Fruit fly (Drosophila melanogaster) whole organism, embryonic: ENCODE data around the gene Cog2.
A peak's percentile ranks its signal among the peaks of the same experiment; 100 is the strongest.

Source experiments
- ATbp ChIP-seq: fragments of 200-800 bp; sonication (Bioruptor generic); optimal IDR thresholded peaks from 2 replicates; lab custom pipeline; 2017; ENCODE audit warnings: missing biosample characterization, mild to moderate bottlenecking, missing genetic modification characterization, missing genetic modification reagents
- B-H1 ChIP-seq: fragments of 200-800 bp; sonication (Bioruptor generic); IDR thresholded peaks from 3 replicates; pipeline ENCODE4 v1.3.6; 2022; ENCODE audit warnings: missing biosample characterization, missing genetic modification characterization
- CG10979 ChIP-seq: fragments of 200-800 bp; sonication (Bioruptor generic); optimal IDR thresholded peaks from 2 replicates; lab custom pipeline; 2018; ENCODE audit warnings: missing biosample characterization, mild to moderate bottlenecking, missing genetic modification characterization, moderate library complexity
- CG11247 ChIP-seq: fragments of 200-800 bp; sonication (Bioruptor generic); IDR thresholded peaks from 2 replicates; pipeline ENCODE4 v1.3.6; 2022; ENCODE audit warnings: missing biosample characterization, missing genetic modification characterization
- CG1233 ChIP-seq: fragments of 200-800 bp; sonication (Bioruptor generic); optimal IDR thresholded peaks from 4 replicates; lab custom pipeline; 2018; ENCODE audit warnings: missing biosample characterization, mild to moderate bottlenecking, missing genetic modification characterization
- CG12659 ChIP-seq: fragments of 200-800 bp; sonication (Bioruptor generic); optimal IDR thresholded peaks from 3 replicates; lab custom pipeline; 2017; ENCODE audit warnings: mild to moderate bottlenecking, missing biosample characterization, missing genetic modification reagents, missing genetic modification characterization
- CG12942 ChIP-seq: fragments of 200-800 bp; sonication (Bioruptor generic); optimal IDR thresholded peaks from 3 replicates; lab custom pipeline; 2016; ENCODE audit warnings: missing biosample characterization, missing genetic modification characterization
- CG13894 ChIP-seq: fragments of 200-800 bp; sonication (Bioruptor generic); optimal IDR thresholded peaks from 3 replicates; lab custom pipeline; 2018; ENCODE audit warnings: missing biosample characterization, mild to moderate bottlenecking, missing genetic modification characterization, moderate library complexity
- CG14441 ChIP-seq: fragments of 200-800 bp; sonication (Bioruptor generic); IDR thresholded peaks from 2 replicates; pipeline ENCODE4 v1.3.6; 2022; ENCODE audit warnings: missing biosample characterization, missing genetic modification characterization
- CG16863 ChIP-seq: fragments of 200-800 bp; sonication (Bioruptor generic); optimal IDR thresholded peaks from 3 replicates; lab custom pipeline; 2016; ENCODE audit warnings: missing biosample characterization, missing genetic modification characterization
- CG2120 ChIP-seq: fragments of 200-800 bp; sonication (Bioruptor generic); optimal IDR thresholded peaks from 3 replicates; lab custom pipeline; 2016; ENCODE audit warnings: missing biosample characterization, missing genetic modification characterization
- CG31441 ChIP-seq: fragments of 200-800 bp; sonication (Bioruptor generic); IDR thresholded peaks from 2 replicates; pipeline ENCODE4 v1.3.6; 2022; ENCODE audit warnings: missing biosample characterization, missing genetic modification characterization
- CG33213 ChIP-seq: fragments of 200-800 bp; sonication (Bioruptor generic); optimal IDR thresholded peaks from 3 replicates; lab custom pipeline; 2016; ENCODE audit warnings: missing biosample characterization, missing genetic modification characterization
- CG42726 ChIP-seq: fragments of 200-800 bp; sonication (Bioruptor generic); IDR thresholded peaks from 2 replicates; pipeline ENCODE4 v1.3.6; 2022; ENCODE audit warnings: missing biosample characterization, missing genetic modification characterization; ENCODE audit not compliant: partially characterized antibody
- CG4404 ChIP-seq: fragments of 200-800 bp; sonication (Bioruptor generic); IDR thresholded peaks from 2 replicates; pipeline ENCODE4 v1.3.6; 2022; ENCODE audit warnings: missing biosample characterization, missing genetic modification characterization
- CG4854 ChIP-seq: fragments of 200-800 bp; sonication (Bioruptor generic); optimal IDR thresholded peaks from 2 replicates; lab custom pipeline; 2016; ENCODE audit warnings: missing biosample characterization, missing genetic modification characterization, inconsistent platforms
- CG8290 ChIP-seq, 3 experiments: fragments of 200-800 bp; sonication (Bioruptor generic); optimal IDR thresholded peaks; 2 replicates each; lab custom pipeline; 2016 to 2019; ENCODE audit warnings: missing biosample characterization in 3 of 3, missing genetic modification characterization in 3 of 3, mild to moderate bottlenecking in 2 of 3, moderate library complexity in 1 of 3
- CG8359 ChIP-seq: fragments of 200-800 bp; sonication (Bioruptor generic); optimal IDR thresholded peaks from 2 replicates; lab custom pipeline; 2017; ENCODE audit warnings: missing biosample characterization, mild to moderate bottlenecking, missing genetic modification characterization, borderline replicate concordance
- CG9876 ChIP-seq: fragments of 200-800 bp; sonication (Bioruptor generic); optimal IDR thresholded peaks from 2 replicates; lab custom pipeline; 2016; ENCODE audit warnings: missing biosample characterization, missing genetic modification characterization
- CTCF ChIP-seq: fragments of 200-800 bp; sonication (Bioruptor generic); optimal IDR thresholded peaks from 2 replicates; lab custom pipeline; 2017; ENCODE audit warnings: missing biosample characterization, mild to moderate bottlenecking, missing genetic modification characterization, moderate library complexity
- Eip74EF ChIP-seq, 2 experiments: fragments of 200-800 bp in 1 of 2; fragments of >200 bp in 1 of 2; sonication (Bioruptor generic) in 1 of 2; optimal IDR thresholded peaks; 2 replicates each; lab custom pipeline; 2017 to 2019; ENCODE audit warnings: missing biosample characterization in 2 of 2, missing genetic modification characterization in 2 of 2, mild to moderate bottlenecking in 1 of 2, moderate library complexity in 1 of 2
- Fer1 ChIP-seq: fragments of 200-800 bp; sonication (Bioruptor generic); optimal IDR thresholded peaks from 2 replicates; lab custom pipeline; 2017; ENCODE audit warnings: missing biosample characterization, mild to moderate bottlenecking, missing genetic modification characterization
- Gsc ChIP-seq: fragments of 200-800 bp; sonication (Bioruptor generic); IDR thresholded peaks from 2 replicates; pipeline ENCODE4 v1.3.6; 2022; ENCODE audit warnings: missing biosample characterization, missing genetic modification characterization
- Gug ChIP-seq: fragments of 200-800 bp; sonication (Bioruptor generic); IDR thresholded peaks from 4 replicates; pipeline ENCODE4 v1.3.6; 2022; ENCODE audit warnings: missing biosample characterization, missing genetic modification characterization
- Lhr ChIP-seq: fragments of 200-800 bp; sonication (Bioruptor generic); optimal IDR thresholded peaks from 3 replicates; lab custom pipeline; 2017; ENCODE audit warnings: mild to moderate bottlenecking, missing biosample characterization, missing genetic modification reagents, missing genetic modification characterization
- Rfx ChIP-seq: fragments of 200-800 bp; sonication (Bioruptor generic); IDR thresholded peaks from 2 replicates; pipeline ENCODE4 v1.3.6; 2022; ENCODE audit warnings: missing biosample characterization, missing genetic modification characterization
- Sry-β ChIP-seq: fragments of 200-800 bp; sonication (Bioruptor generic); optimal IDR thresholded peaks from 2 replicates; lab custom pipeline; 2018; ENCODE audit warnings: missing biosample characterization, mild to moderate bottlenecking, missing genetic modification characterization, moderate library complexity
- bsh ChIP-seq, 2 experiments: fragments of 200-800 bp; sonication (Bioruptor generic); optimal IDR thresholded peaks; 2 replicates each; lab custom pipeline; 2017 to 2018; ENCODE audit warnings: mild to moderate bottlenecking in 2 of 2, missing biosample characterization in 2 of 2, missing genetic modification characterization in 2 of 2, moderate library complexity in 1 of 2
- dysf ChIP-seq: fragments of 200-800 bp; sonication (Bioruptor generic); IDR thresholded peaks from 3 replicates; pipeline ENCODE4 v1.3.6; 2022; ENCODE audit warnings: missing biosample characterization, missing genetic modification characterization
- gsb ChIP-seq: fragments of 200-800 bp; sonication (Bioruptor generic); IDR thresholded peaks from 2 replicates; pipeline ENCODE4 v1.3.6; 2022; ENCODE audit warnings: missing biosample characterization, missing genetic modification characterization
- h ChIP-seq: fragments of >200 bp; optimal IDR thresholded peaks from 2 replicates; lab custom pipeline; 2017
- inv ChIP-seq: fragments of 200-800 bp; sonication (Bioruptor generic); IDR thresholded peaks from 2 replicates; pipeline ENCODE4 v1.3.6; 2022; ENCODE audit warnings: missing biosample characterization, missing genetic modification characterization; ENCODE audit not compliant: partially characterized antibody
- ken ChIP-seq: fragments of 200-800 bp; sonication (Bioruptor generic); IDR thresholded peaks from 3 replicates; pipeline ENCODE4 v1.3.6; 2022; ENCODE audit warnings: missing biosample characterization, missing genetic modification characterization
- lab ChIP-seq: fragments of 200-800 bp; sonication (Bioruptor generic); optimal IDR thresholded peaks from 3 replicates; lab custom pipeline; 2017; ENCODE audit warnings: missing biosample characterization, missing genetic modification characterization, mild to moderate bottlenecking, moderate library complexity, missing genetic modification reagents
- lmd ChIP-seq: fragments of 200-800 bp; sonication (Bioruptor generic); IDR thresholded peaks from 2 replicates; pipeline ENCODE4 v1.3.6; 2022; ENCODE audit warnings: missing biosample characterization, missing genetic modification characterization
- mam ChIP-seq: fragments of 200-800 bp; sonication (Bioruptor generic); optimal IDR thresholded peaks from 3 replicates; lab custom pipeline; 2016; ENCODE audit warnings: missing biosample characterization, missing genetic modification characterization
- onecut ChIP-seq: fragments of 200-800 bp; sonication (Bioruptor generic); IDR thresholded peaks from 2 replicates; pipeline ENCODE4 v1.3.6; 2022; ENCODE audit warnings: missing biosample characterization, missing genetic modification characterization
- pfk ChIP-seq: fragments of 200-800 bp; sonication (Bioruptor generic); optimal IDR thresholded peaks from 2 replicates; lab custom pipeline; 2018; ENCODE audit warnings: missing biosample characterization, mild to moderate bottlenecking, missing genetic modification characterization, moderate library complexity
- schlank ChIP-seq: fragments of 200-800 bp; sonication (Bioruptor generic); optimal IDR thresholded peaks from 2 replicates; lab custom pipeline; 2018; ENCODE audit warnings: missing biosample characterization, mild to moderate bottlenecking, missing genetic modification characterization
- sens-2 ChIP-seq: fragments of 200-800 bp; sonication (Bioruptor generic); IDR thresholded peaks from 2 replicates; pipeline ENCODE4 v1.3.6; 2022; ENCODE audit warnings: missing biosample characterization, missing genetic modification characterization
- slou ChIP-seq: fragments of 200-800 bp; sonication (Bioruptor generic); optimal IDR thresholded peaks from 3 replicates; lab custom pipeline; 2016; ENCODE audit warnings: missing biosample characterization, missing genetic modification characterization
- tgo ChIP-seq: fragments of 200-800 bp; sonication (Bioruptor generic); IDR thresholded peaks from 3 replicates; pipeline ENCODE4 v1.3.6; 2022; ENCODE audit warnings: missing biosample characterization, missing genetic modification characterization
- tup ChIP-seq: fragments of 200-800 bp; sonication (Bioruptor generic); optimal IDR thresholded peaks from 2 replicates; lab custom pipeline; 2016; ENCODE audit warnings: missing biosample characterization, mild to moderate bottlenecking, missing genetic modification characterization, moderate library complexity
- unc-4 ChIP-seq: fragments of 200-800 bp; sonication (Bioruptor generic); IDR thresholded peaks from 2 replicates; pipeline ENCODE4 v1.3.6; 2022; ENCODE audit warnings: missing biosample characterization, missing genetic modification characterization; ENCODE audit not compliant: partially characterized antibody

Gene Cog2

DNA sequence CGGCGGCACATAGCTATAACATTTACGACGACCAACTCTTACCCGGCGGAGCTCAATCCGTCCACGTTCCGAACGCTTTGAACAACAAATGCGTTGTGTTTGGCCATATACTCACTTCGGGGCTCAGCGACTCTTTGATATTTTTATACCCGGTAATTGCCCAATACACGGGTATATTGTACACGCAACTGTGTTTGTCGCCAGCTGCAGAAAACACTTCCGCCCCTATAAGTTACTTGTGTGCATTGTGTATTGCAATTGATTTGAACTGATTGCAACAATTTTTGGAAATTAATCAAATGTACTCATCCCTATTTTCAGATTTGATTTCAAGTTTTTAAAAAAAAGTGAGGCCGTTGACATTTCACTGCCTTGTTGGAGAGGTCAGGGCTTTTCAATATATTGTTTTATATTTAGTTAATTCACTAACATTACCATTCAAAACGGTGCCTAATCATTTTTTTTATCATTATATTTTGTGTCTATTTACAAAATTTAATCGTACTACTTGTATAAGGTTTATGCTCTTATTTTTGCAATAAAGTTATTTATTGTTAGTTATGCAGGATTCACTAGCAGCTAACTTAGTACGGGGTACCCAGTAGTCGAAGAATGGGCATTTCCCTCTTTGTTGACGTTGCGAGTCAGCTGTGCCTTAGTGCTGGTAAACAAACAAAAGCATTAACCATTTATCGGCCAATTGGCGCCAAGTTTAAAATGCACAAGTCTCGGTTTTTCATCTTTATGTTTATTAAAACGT, 18.4 kb downstream of the Cog2 start, which contains the start of gene Nagk (continued):
- TF ChIP-seq ken (GFP tag; lab: Robert Waterston, UW), result peak; percentile 48; the same call in 1 of the 3 replicates
- TF ChIP-seq inv (GFP tag; lab: Robert Waterston, UW), result no peak
- TF ChIP-seq Rfx (GFP tag; lab: Robert Waterston, UW), result peak; percentile 44
- TF ChIP-seq Gug (GFP tag; lab: Robert Waterston, UW), result peak; percentile 59; the same call in 2 of the 4 replicates
- peak; percentile 61 for TF ChIP-seq CG1233 (GFP tag; lab: Kevin White, UChicago)
- TF ChIP-seq CG8359 (GFP tag; lab: Kevin White, UChicago), result no peak
- peak; percentile 52 for TF ChIP-seq CG4854
- TF ChIP-seq CTCF (GFP tag; lab: Kevin White, UChicago), result no peak
- peak; percentile 59 for TF ChIP-seq CG10979
- no peak for TF ChIP-seq sens-2 (GFP tag; lab: Robert Waterston, UW)
- TF ChIP-seq tup, result no peak
- TF ChIP-seq CG12659 (GFP tag; lab: Kevin White, UChicago), result peak; percentile 66
- TF ChIP-seq CG33213, result peak; percentile 29
- peak; percentile 4 for TF ChIP-seq slou
- TF ChIP-seq h (lab: Kevin White, UChicago), result no peak
- no peak for TF ChIP-seq CG4404 (GFP tag; lab: Robert Waterston, UW)
- TF ChIP-seq CG2120 (GFP tag; lab: Kevin White, UChicago), result peak; percentile 69
- peak; percentile 53 for TF ChIP-seq lab
- peak; percentile 34; the same call in 2 of the 3 replicates for TF ChIP-seq dysf (GFP tag; lab: Robert Waterston, UW)
- no peak for TF ChIP-seq ATbp (GFP tag; lab: Kevin White, UChicago)
- no peak for TF ChIP-seq pfk (GFP tag; lab: Kevin White, UChicago)
- peak; percentile 60 for TF ChIP-seq CG16863 (GFP tag; lab: Kevin White, UChicago)
- peak; percentile 12 for TF ChIP-seq CG12942 (GFP tag; lab: Kevin White, UChicago)
- no peak for TF ChIP-seq gsb (GFP tag; lab: Robert Waterston, UW)
- peak; percentile 39 for TF ChIP-seq CG13894 (tag; lab: Kevin White, UChicago)
- TF ChIP-seq onecut (GFP tag; lab: Robert Waterston, UW), result no peak
- no peak for TF ChIP-seq schlank (tag; lab: Kevin White, UChicago)
- peak; percentile 70 for TF ChIP-seq CG31441
- no peak for TF ChIP-seq tgo (GFP tag; lab: Robert Waterston, UW)
- TF ChIP-seq CG8290 (GFP tag; optimal IDR thresholded peaks at IDR 0.05; lab: Kevin White, UChicago), result no peak
- peak in 1 of 2 experiments; percentile 80 for TF ChIP-seq CG8290 (tag; optimal IDR thresholded peaks at IDR 0.05; lab: Kevin White, UChicago)
- peak; percentile 29 for TF ChIP-seq CG14441
- TF ChIP-seq Gsc, result no peak
- peak in 1 of 2 experiments; percentile 79 for TF ChIP-seq Eip74EF (GFP tag; optimal IDR thresholded peaks at IDR 0.05; lab: Kevin White, UChicago)
- TF ChIP-seq Lhr (GFP tag; lab: Kevin White, UChicago), result no peak
- peak; percentile 56; the same call in 1 of the 2 replicates for TF ChIP-seq CG42726
- peak; percentile 37 for TF ChIP-seq Fer1
- peak; percentile 40 for TF ChIP-seq mam
- peak; percentile 24 to 41 for TF ChIP-seq bsh (GFP tag; optimal IDR thresholded peaks at IDR 0.05; lab: Kevin White, UChicago)
- TF ChIP-seq lmd, result 0 out of 2 replicates have a peak, but pooled peaks have one; percentile 18
- TF ChIP-seq CG9876 (GFP tag; lab: Kevin White, UChicago), result no peak
- TF ChIP-seq unc-4 (GFP tag; lab: Robert Waterston, UW), result no peak
- 0 out of 2 replicates have a peak, but pooled peaks have one; percentile 5 for TF ChIP-seq CG11247
- TF ChIP-seq B-H1, result 0 out of 3 replicates have a peak, but pooled peaks have one; percentile 19
- TF ChIP-seq Sry-β (GFP tag; lab: Kevin White, UChicago), result no peak
